Worm (Caenorhabditis elegans) whole organism, L2 larva: ENCODE measurements around the gene ivph-3.

Experiments
- C34F6.9 ChIP-seq: fragments of 150-350 bp; optimal IDR thresholded peaks from 2 replicates; lab custom pipeline; 2014; ENCODE audit warnings: missing biosample characterization, missing genetic modification characterization
- F13H6.1 ChIP-seq: sonication (generic microtip); optimal IDR thresholded peaks from 2 replicates; lab custom pipeline; 2016; ENCODE audit warnings: missing genetic modification characterization, missing compliant biosample characterization
- R02D3.7 ChIP-seq: fragments of 150-350 bp; optimal IDR thresholded peaks from 2 replicates; lab custom pipeline; 2014; ENCODE audit warnings: missing biosample characterization, missing genetic modification characterization
- Y55F3AM.14 ChIP-seq: fragments of 200-800 bp; sonication (Bioruptor generic); optimal IDR thresholded peaks from 2 replicates; lab custom pipeline; 2018; ENCODE audit warnings: mild to moderate bottlenecking, missing genetic modification characterization, missing compliant biosample characterization
- alr-1 ChIP-seq: fragments of 150-350 bp; optimal IDR thresholded peaks from 2 replicates; lab custom pipeline; 2014; ENCODE audit warnings: missing biosample characterization, missing genetic modification characterization
- aly-2 ChIP-seq: fragments of 150-350 bp; optimal IDR thresholded peaks from 2 replicates; lab custom pipeline; 2014; ENCODE audit warnings: missing biosample characterization, missing genetic modification characterization
- blmp-1 ChIP-seq: sonication (generic microtip); optimal IDR thresholded peaks from 2 replicates; lab custom pipeline; 2017; ENCODE audit warnings: missing genetic modification characterization, mild to moderate bottlenecking, missing compliant biosample characterization, antibody characterized with exemption, moderate library complexity; ENCODE audit not compliant: insufficient read depth
- ceh-82 ChIP-seq: fragments of 150-350 bp; optimal IDR thresholded peaks from 2 replicates; lab custom pipeline; 2014; ENCODE audit warnings: missing biosample characterization, missing genetic modification characterization
- crh-2 ChIP-seq: sonication (generic microtip); optimal IDR thresholded peaks from 2 replicates; lab custom pipeline; 2017; ENCODE audit warnings: missing biosample characterization, missing genetic modification characterization
- dmd-4 ChIP-seq: sonication (generic microtip); optimal IDR thresholded peaks from 2 replicates; lab custom pipeline; 2017; ENCODE audit warnings: missing biosample characterization, missing genetic modification characterization
- egl-27 ChIP-seq: sonication (generic microtip); optimal IDR thresholded peaks from 3 replicates; lab custom pipeline; 2017; ENCODE audit warnings: missing biosample characterization, missing genetic modification reagents, missing genetic modification characterization
- elt-1 ChIP-seq: fragments of 150-350 bp; optimal IDR thresholded peaks from 2 replicates; lab custom pipeline; 2014; ENCODE audit warnings: missing biosample characterization, missing genetic modification characterization
- elt-3 ChIP-seq: sonication (generic microtip); optimal IDR thresholded peaks from 2 replicates; lab custom pipeline; 2017; ENCODE audit warnings: missing biosample characterization, missing genetic modification characterization
- fos-1 ChIP-seq: fragments of 150-350 bp; optimal IDR thresholded peaks from 2 replicates; lab custom pipeline; 2014; ENCODE audit warnings: missing biosample characterization, missing genetic modification characterization
- gmeb-1 ChIP-seq: fragments of 150-350 bp; optimal IDR thresholded peaks from 2 replicates; lab custom pipeline; 2014; ENCODE audit warnings: missing biosample characterization, missing genetic modification characterization
- lin-11 ChIP-seq: fragments of 150-350 bp; sonication (generic microtip); optimal IDR thresholded peaks from 2 replicates; lab custom pipeline; 2014; ENCODE audit warnings: missing biosample characterization, missing genetic modification characterization, inconsistent platforms, mixed read lengths
- lin-39 ChIP-seq: fragments of 150-350 bp; optimal IDR thresholded peaks from 2 replicates; lab custom pipeline; 2014; ENCODE audit warnings: missing biosample characterization, missing genetic modification reagents, missing genetic modification characterization
- lsy-2 ChIP-seq, 2 experiments: fragments of 150-350 bp in 1 of 2; sonication (generic microtip) in 1 of 2; optimal IDR thresholded peaks; 2 replicates each; lab custom pipeline; 2014 to 2017; ENCODE audit warnings: missing biosample characterization in 2 of 2, missing genetic modification characterization in 2 of 2
- mab-5 ChIP-seq: fragments of 150-350 bp; optimal IDR thresholded peaks from 2 replicates; lab custom pipeline; 2014; ENCODE audit warnings: missing biosample characterization, missing genetic modification characterization
- nhr-10 ChIP-seq: sonication (generic microtip); optimal IDR thresholded peaks from 2 replicates; lab custom pipeline; 2017; ENCODE audit warnings: missing biosample characterization, missing genetic modification characterization
- nhr-11 ChIP-seq: fragments of 150-350 bp; optimal IDR thresholded peaks from 2 replicates; lab custom pipeline; 2014; ENCODE audit warnings: missing biosample characterization, missing genetic modification characterization
- nhr-129 ChIP-seq: fragments of 150-350 bp; optimal IDR thresholded peaks from 2 replicates; lab custom pipeline; 2014; ENCODE audit warnings: missing biosample characterization, missing genetic modification characterization
- nhr-21 ChIP-seq: fragments of 150-350 bp; optimal IDR thresholded peaks from 2 replicates; lab custom pipeline; 2014; ENCODE audit warnings: missing biosample characterization, missing genetic modification characterization
- nhr-25 ChIP-seq: fragments of 150-350 bp; sonication (generic microtip); optimal IDR thresholded peaks from 3 replicates; lab custom pipeline; 2014; ENCODE audit warnings: missing biosample characterization, missing genetic modification characterization
- nhr-77 ChIP-seq: fragments of 150-350 bp; optimal IDR thresholded peaks from 2 replicates; lab custom pipeline; 2014; ENCODE audit warnings: missing biosample characterization, missing genetic modification characterization
- peb-1 ChIP-seq: fragments of 150-350 bp; optimal IDR thresholded peaks from 2 replicates; lab custom pipeline; 2014; ENCODE audit warnings: missing biosample characterization, missing genetic modification characterization
- sem-4 ChIP-seq: fragments of 150-350 bp; optimal IDR thresholded peaks from 2 replicates; lab custom pipeline; 2014; ENCODE audit warnings: missing biosample characterization, missing genetic modification reagents, missing genetic modification characterization
- skn-1 ChIP-seq: sonication (generic microtip); optimal IDR thresholded peaks from 2 replicates; lab custom pipeline; 2017; ENCODE audit warnings: missing biosample characterization, missing genetic modification characterization
- sma-9 ChIP-seq, 2 experiments: fragments of 150-350 bp in 1 of 2; sonication (generic microtip) in 1 of 2; optimal IDR thresholded peaks; 2 replicates each; lab custom pipeline; 2014 to 2016; ENCODE audit warnings: missing genetic modification characterization in 2 of 2, mild to moderate bottlenecking in 1 of 2, missing biosample characterization in 1 of 2, missing compliant biosample characterization in 1 of 2, missing genetic modification reagents in 1 of 2, moderate library complexity in 1 of 2
- snpc-4 ChIP-seq: fragments of 150-350 bp; optimal IDR thresholded peaks from 2 replicates; lab custom pipeline; 2014; ENCODE audit warnings: missing biosample characterization, missing genetic modification characterization
- unc-39 ChIP-seq: fragments of 150-350 bp; optimal IDR thresholded peaks from 2 replicates; lab custom pipeline; 2014; ENCODE audit warnings: missing biosample characterization, missing genetic modification characterization
- unc-55 ChIP-seq: fragments of 150-350 bp; sonication (generic microtip); optimal IDR thresholded peaks from 3 replicates; lab custom pipeline; 2014; ENCODE audit warnings: missing biosample characterization, missing genetic modification reagents, missing genetic modification characterization
- unc-62 ChIP-seq: fragments of 150-350 bp; optimal IDR thresholded peaks from 2 replicates; lab custom pipeline; 2014; ENCODE audit warnings: missing biosample characterization, missing genetic modification reagents, missing genetic modification characterization
- zag-1 ChIP-seq: fragments of 150-350 bp; optimal IDR thresholded peaks from 2 replicates; lab custom pipeline; 2014; ENCODE audit warnings: missing biosample characterization, missing genetic modification characterization
- ztf-1 ChIP-seq: fragments of 200-800 bp; sonication (Bioruptor generic); conservative IDR thresholded peaks from 2 replicates; pipeline ENCODE4 v1.3.6; 2022; ENCODE audit warnings: missing genetic modification characterization, missing compliant biosample characterization
- ztf-11 ChIP-seq: sonication (generic microtip); optimal IDR thresholded peaks from 2 replicates; lab custom pipeline; 2017; ENCODE audit warnings: missing biosample characterization, missing genetic modification characterization
- ztf-4 ChIP-seq: fragments of 150-350 bp; optimal IDR thresholded peaks from 2 replicates; lab custom pipeline; 2014; ENCODE audit warnings: missing biosample characterization, missing genetic modification characterization

The ivph-3 gene

DNA sequence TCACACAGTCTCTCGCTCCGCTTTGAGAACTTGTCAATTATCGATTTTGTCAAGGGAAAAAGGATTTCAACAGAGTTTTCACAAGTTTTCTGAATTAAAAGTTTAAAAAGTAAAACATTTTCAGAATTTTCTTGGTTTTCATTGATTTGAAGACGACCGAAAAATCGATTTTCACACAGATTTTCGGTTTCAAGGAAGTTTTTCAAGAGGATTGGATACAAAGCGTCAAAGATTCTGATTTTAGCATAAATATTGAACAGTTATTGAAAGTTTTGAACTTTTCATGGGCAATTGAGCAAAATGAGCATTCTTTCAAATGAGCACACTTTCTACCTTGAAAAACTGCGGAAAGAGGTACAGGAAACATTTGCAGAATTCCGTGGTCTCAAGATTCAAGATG lies 18.5 kb downstream of the ivph-3 start, which contains the start of gene Y67D8C.2:
Gene Y67D8C.2 (plus strand): TSS at position 301 of the 400 bp plus-strand sequence.
- no peak for TF ChIP-seq mab-5
- TF ChIP-seq egl-27 (tag; lab: Kevin White, UChicago) = no peak
- no peak for TF ChIP-seq F13H6.1 (tag; lab: Kevin White, UChicago)
- TF ChIP-seq nhr-77 (tag; lab: Kevin White, UChicago) = no peak
- no peak for TF ChIP-seq dmd-4 (tag; lab: Kevin White, UChicago)
- TF ChIP-seq snpc-4 (tag; lab: Kevin White, UChicago) = no peak
- no peak for TF ChIP-seq nhr-25 (tag; lab: Kevin White, UChicago)
- TF ChIP-seq C34F6.9 (tag; lab: Kevin White, UChicago) = no peak
- TF ChIP-seq Y55F3AM.14 (GFP tag; lab: Kevin White, UChicago) = no peak

DNA sequence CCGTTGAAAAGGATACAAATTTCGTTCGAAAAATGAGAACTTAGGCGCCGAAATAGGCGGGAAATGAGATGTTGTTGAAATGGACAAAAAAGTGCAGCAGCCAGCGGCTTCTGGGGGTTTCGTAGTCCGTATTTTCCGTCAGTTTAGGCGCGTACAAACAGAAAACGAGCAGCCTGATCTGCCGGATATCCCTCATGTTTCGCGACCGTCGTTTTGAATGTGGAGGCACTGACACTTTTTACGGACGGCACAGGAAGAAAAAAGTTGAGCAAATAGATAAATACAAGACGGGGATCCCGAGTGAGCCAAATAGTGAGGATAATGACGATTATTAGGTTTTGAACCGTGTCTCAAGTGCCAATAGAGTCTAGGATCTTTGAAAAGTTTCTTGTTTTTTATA lies 22.7 kb downstream of the ivph-3 start, which contains the start of gene Y67D8C.22:
Gene Y67D8C.22 (minus strand): TSS at position 101 of the 400 bp plus-strand sequence.
- TF ChIP-seq skn-1 (tag; lab: Kevin White, UChicago) (no peak), unc-39 (no peak), Y55F3AM.14 (GFP tag; lab: Kevin White, UChicago) (no peak), ceh-82 (tag; lab: Kevin White, UChicago) (no peak), nhr-10 (no peak), sem-4 (no peak), snpc-4 (tag; lab: Kevin White, UChicago) (no peak), elt-3 (tag; lab: Kevin White, UChicago) (no peak), crh-2 (tag; lab: Kevin White, UChicago) (no peak), blmp-1 (no peak), gmeb-1 (tag; lab: Kevin White, UChicago) (no peak), R02D3.7 (tag; lab: Kevin White, UChicago) (no peak), lsy-2 (tag; optimal IDR thresholded peaks at IDR 0.05; lab: Kevin White, UChicago) (no peak)

DNA sequence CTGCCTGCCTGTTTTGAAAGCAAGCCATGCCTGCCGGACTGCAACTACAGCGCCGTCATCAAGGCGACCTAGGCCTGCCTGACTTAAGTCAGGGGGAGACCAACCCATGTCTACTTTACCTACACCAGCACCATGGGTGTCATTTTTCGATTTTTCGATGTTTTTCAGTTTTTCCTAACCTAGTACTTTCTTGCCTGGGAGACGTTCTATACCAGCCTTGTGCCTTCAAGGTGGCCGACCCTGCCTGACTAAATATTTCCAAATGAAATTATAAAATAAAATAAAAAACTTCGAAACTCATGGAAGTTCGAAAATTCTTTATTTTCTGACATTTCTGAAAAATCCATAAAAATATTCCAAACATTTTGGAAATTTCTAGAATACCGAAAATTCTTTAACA lies 23.3 kb downstream of the ivph-3 start:
- no peak for TF ChIP-seq lin-11 (tag; lab: Kevin White, UChicago)
- no peak for TF ChIP-seq F13H6.1 (tag; lab: Kevin White, UChicago)
- TF ChIP-seq aly-2 = no peak
- TF ChIP-seq ztf-1 (GFP tag; lab: Robert Waterston, UW) = no peak
- no peak for TF ChIP-seq unc-39
- TF ChIP-seq nhr-25 (tag; lab: Kevin White, UChicago) = no peak
- no peak for TF ChIP-seq sem-4
- no peak for TF ChIP-seq nhr-129 (tag; lab: Kevin White, UChicago)
- no peak for TF ChIP-seq crh-2 (tag; lab: Kevin White, UChicago)
- no peak for TF ChIP-seq unc-55 (GFP tag; lab: Kevin White, UChicago)
- TF ChIP-seq gmeb-1 (tag; lab: Kevin White, UChicago) = no peak
- no peak for TF ChIP-seq nhr-21
- TF ChIP-seq, all 48 proteins: peak for 0

DNA sequence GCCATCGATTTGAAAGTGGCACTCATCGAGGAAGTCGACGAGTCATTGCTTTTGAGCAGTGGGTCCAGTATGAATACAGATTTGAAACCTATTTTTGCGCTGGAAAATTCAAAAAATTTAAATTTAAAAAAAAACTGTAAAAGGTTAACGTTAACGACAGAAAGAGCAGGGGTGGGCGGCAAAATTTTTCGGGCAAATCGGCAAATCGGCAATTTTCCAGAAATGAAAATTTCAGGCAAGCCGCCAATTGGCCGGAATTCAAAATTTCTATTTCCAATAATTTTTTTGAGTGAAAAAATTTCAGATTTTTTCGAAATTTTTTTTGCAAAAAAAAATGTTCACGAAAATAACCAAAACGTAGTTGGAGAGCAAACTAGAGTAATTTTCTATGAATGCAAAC lies 33.3 kb downstream of the ivph-3 start, which contains the start of gene Y67D8C.9:
Gene Y67D8C.9 (minus strand): TSS at position 101 of the 400 bp plus-strand sequence.
- TF ChIP-seq nhr-11 (no peak), ztf-1 (GFP tag; lab: Robert Waterston, UW) (no peak), sma-9 (GFP tag; optimal IDR thresholded peaks at IDR 0.05; lab: Kevin White, UChicago) (no peak), sma-9 (tag; optimal IDR thresholded peaks at IDR 0.05; lab: Kevin White, UChicago) (no peak), aly-2 (no peak), ztf-11 (tag; lab: Kevin White, UChicago) (no peak), mab-5 (no peak), lin-39 (no peak), peb-1 (tag; lab: Kevin White, UChicago) (no peak), ztf-4 (tag; lab: Kevin White, UChicago) (no peak)

DNA sequence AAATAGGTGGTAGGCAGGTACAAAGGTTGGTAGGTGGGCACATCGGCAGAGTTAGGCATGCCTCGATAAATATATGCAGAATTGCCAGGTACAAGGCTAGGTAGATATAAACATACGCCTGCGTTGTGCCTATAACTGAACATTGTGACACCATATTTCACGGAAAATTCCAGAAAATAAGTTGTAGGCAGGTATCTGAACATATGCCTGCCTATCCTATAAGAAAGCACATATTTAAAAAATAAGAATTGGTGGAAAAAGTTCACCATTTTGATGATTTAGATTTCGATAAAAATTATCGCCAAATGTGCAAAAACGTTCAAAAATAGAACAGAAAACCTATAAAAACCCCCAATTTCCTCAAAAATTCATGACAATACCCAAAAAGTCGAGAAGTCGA lies 36.1 kb downstream of the ivph-3 start:
- TF ChIP-seq unc-62 (GFP tag; lab: Kevin White, UChicago) = no peak

DNA sequence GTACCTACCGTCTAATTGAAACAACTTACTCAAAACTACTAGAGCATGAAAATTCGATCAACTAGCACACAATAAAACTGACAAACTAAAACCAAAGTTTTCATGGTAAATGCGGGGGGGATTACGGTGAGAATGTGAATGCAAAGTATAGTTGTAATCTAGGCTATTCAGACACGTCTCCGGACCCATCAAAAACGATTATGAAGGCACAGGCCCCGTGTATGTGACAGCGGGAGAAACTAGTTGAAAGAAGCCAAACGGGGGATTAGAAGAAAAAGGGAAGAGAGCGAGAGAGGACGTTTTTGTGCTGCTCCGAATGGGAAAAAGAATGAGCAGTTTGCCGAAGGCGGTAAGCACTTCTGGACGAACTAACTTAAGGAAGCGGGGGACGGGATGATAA lies 37.6 kb downstream of the ivph-3 start:
- peak; percentile 39 for TF ChIP-seq zag-1 (tag; lab: Kevin White, UChicago)
- TF ChIP-seq alr-1 (tag; lab: Kevin White, UChicago) = no peak
- TF ChIP-seq Y55F3AM.14 (GFP tag; lab: Kevin White, UChicago) = peak; percentile 1
- TF ChIP-seq nhr-21 = no peak
- no peak for TF ChIP-seq fos-1 (tag; lab: Kevin White, UChicago)
- no peak for TF ChIP-seq elt-1 (tag; lab: Kevin White, UChicago)
- TF ChIP-seq unc-55 (GFP tag; lab: Kevin White, UChicago) = peak; percentile 53
- TF ChIP-seq nhr-77 (tag; lab: Kevin White, UChicago) = no peak
- no peak for TF ChIP-seq sem-4
- no peak for TF ChIP-seq ztf-1 (GFP tag; lab: Robert Waterston, UW)
- TF ChIP-seq crh-2 (tag; lab: Kevin White, UChicago) = no peak
- TF ChIP-seq nhr-10 = no peak
- TF ChIP-seq lin-39 = no peak
- TF ChIP-seq mab-5 = peak; percentile 57
- TF ChIP-seq dmd-4 (tag; lab: Kevin White, UChicago) = no peak
- TF ChIP-seq gmeb-1 (tag; lab: Kevin White, UChicago) = no peak
- TF ChIP-seq lsy-2 (tag; optimal IDR thresholded peaks at IDR 0.05; lab: Kevin White, UChicago) = peak in 1 of 2 experiments; percentile 3
- TF ChIP-seq, all 48 proteins: peak for 5
